Worm (Caenorhabditis elegans): ENCODE results near the gene lrr-1.

DNA sequence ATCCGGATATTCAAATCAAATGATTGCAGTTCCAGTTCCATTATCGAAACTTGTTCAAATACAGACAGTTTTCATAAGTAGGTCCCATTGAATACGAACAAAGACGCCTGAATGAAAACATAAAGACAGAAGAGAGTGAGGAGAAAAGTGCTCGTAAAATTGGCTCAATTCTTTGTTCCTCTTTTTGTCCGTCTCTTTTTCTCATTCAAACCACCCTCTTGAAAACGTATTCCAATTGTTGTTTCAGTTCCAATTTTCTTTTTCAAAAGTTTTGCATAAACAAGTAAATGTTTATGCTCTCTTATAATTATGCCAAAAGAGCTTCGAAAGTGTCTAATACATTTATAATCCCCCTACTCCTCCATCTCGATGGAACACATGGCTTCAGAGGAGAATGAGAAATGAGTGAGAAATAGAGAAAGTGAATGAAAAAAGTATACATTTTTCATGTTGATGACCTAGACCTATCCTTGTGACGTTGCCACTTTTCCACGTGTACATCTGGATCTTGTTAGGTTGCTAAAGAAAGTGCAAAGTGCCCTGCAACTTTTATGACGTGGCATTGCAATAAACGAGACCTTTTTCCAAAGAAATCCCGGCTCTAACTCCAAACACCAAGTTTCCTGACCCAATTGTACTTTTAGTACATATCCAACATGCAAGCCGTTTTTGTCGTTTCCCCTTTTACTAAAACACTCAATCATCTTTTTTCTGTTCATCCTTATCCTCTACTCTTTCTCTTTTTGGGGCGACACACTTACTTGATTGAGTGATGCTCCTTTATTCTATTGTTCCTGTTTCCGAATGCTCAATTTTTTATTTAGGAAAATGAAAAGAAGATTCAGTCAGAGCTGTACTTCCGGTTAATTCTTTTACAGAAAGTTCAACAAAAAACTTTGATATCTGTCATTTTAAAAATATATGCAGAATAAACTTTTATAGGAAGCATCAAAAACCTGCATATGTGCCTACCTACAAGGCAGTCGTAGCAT lies 10.3 kb upstream of the lrr-1 start:
- TF ChIP-seq nhr-11 (tag; optimal IDR thresholded peaks at IDR 0.05) (no peak), pqm-1 (tag; optimal IDR thresholded peaks at IDR 0.05) (no peak)

Measured in whole organism, late embryonic.